Fruit fly (Drosophila melanogaster): Measurements from ENCODE around the gene TpnC73F.

The TpnC73F gene

dm6 chr3L:17009715-17010491 lies 36.0 kb upstream of the TpnC73F start (continued):
- TF ChIP-seq CG17385 (GFP tag; optimal IDR thresholded peaks at IDR 0.05) (peak; percentile 21), Sry-δ (GFP tag; optimal IDR thresholded peaks at IDR 0.05) (no peak), bigmax (GFP tag; optimal IDR thresholded peaks at IDR 0.05) (no peak), CG1792 (GFP tag; optimal IDR thresholded peaks at IDR 0.05) (peak; percentile 14), CG2712 (tag; optimal IDR thresholded peaks at IDR 0.05) (peak; percentile 22), CG8281 (tag; optimal IDR thresholded peaks at IDR 0.05) (no peak), hth (optimal IDR thresholded peaks at IDR 0.05) (no peak), CTCF (GFP tag; optimal IDR thresholded peaks at IDR 0.05) (no peak), Dll (GFP tag; IDR thresholded peaks at IDR 0.05; ENCODE audit: partially characterized antibody) (0 out of 4 replicates have a peak, but pooled peaks have one; percentile 31), CG8924 (tag; optimal IDR thresholded peaks at IDR 0.05) (peak; percentile 4), row (GFP tag; IDR thresholded peaks at IDR 0.05) (peak; percentile 54; the same call in 2 of the 3 replicates), lab (GFP tag; optimal IDR thresholded peaks at IDR 0.05) (peak; percentile 77), CG3163 (GFP tag; optimal IDR thresholded peaks at IDR 0.05) (no peak), CG6683 (GFP tag; optimal IDR thresholded peaks at IDR 0.05) (peak; percentile 46), CG9609 (GFP tag; optimal IDR thresholded peaks at IDR 0.05) (no peak), CG9215 (GFP tag; IDR thresholded peaks at IDR 0.05) (no peak), Pdp1 (GFP tag; optimal IDR thresholded peaks at IDR 0.05) (peak; percentile 36 to 98), CG5245 (GFP tag; optimal IDR thresholded peaks at IDR 0.05) (no peak), slou (GFP tag; optimal IDR thresholded peaks at IDR 0.05) (no peak), CG10654 (GFP tag; optimal IDR thresholded peaks at IDR 0.05) (no peak), gsb-n (tag; optimal IDR thresholded peaks at IDR 0.05) (no peak), CG17359 (tag; optimal IDR thresholded peaks at IDR 0.05) (peak; percentile 46), tna (GFP tag; IDR thresholded peaks at IDR 0.05; ENCODE audit: partially characterized antibody) (peak; percentile 19; the same call in 1 of the 2 replicates), NK7.1 (GFP tag; optimal IDR thresholded peaks at IDR 0.05) (no peak), B-H2 (GFP tag; optimal IDR thresholded peaks at IDR 0.05) (peak; percentile 77), lov (optimal IDR thresholded peaks at IDR 0.05) (no peak), lov (GFP tag; IDR thresholded peaks at IDR 0.05) (no peak), CG7987 (GFP tag; optimal IDR thresholded peaks at IDR 0.05) (peak; percentile 82), Hr51 (GFP tag; optimal IDR thresholded peaks at IDR 0.05) (peak in 1 of 2 experiments; percentile 68), CG15696 (tag; optimal IDR thresholded peaks at IDR 0.05) (peak; percentile 26), CG11504 (tag; optimal IDR thresholded peaks at IDR 0.05) (peak; percentile 63), CG13123 (GFP tag; optimal IDR thresholded peaks at IDR 0.05) (no peak), sisA (GFP tag; IDR thresholded peaks at IDR 0.05) (no peak), mirr (GFP tag; optimal IDR thresholded peaks at IDR 0.05) (peak; percentile 96), CG17186 (GFP tag; optimal IDR thresholded peaks at IDR 0.05) (no peak), tgo (GFP tag; IDR thresholded peaks at IDR 0.05) (peak; percentile 29; the same call in 2 of the 3 replicates), ase (GFP tag; IDR thresholded peaks at IDR 0.05) (no peak), Tbp (GFP tag; optimal IDR thresholded peaks at IDR 0.05) (no peak), CG34376 (GFP tag; optimal IDR thresholded peaks at IDR 0.05) (peak; percentile 95), CG10366 (GFP tag; IDR thresholded peaks at IDR 0.05) (peak; percentile 49), chif (GFP tag; optimal IDR thresholded peaks at IDR 0.05) (no peak), en (GFP tag; optimal IDR thresholded peaks at IDR 0.05) (no peak), dmrt11E (tag; optimal IDR thresholded peaks at IDR 0.05) (no peak), Dbx (GFP tag; IDR thresholded peaks at IDR 0.05) (peak; percentile 65; the same call in 1 of the 3 replicates), CG2678 (tag; optimal IDR thresholded peaks at IDR 0.05) (peak; percentile 39), chinmo (GFP tag; IDR thresholded peaks at IDR 0.05; ENCODE audit: partially characterized antibody) (peak; percentile 100), MESR4 (GFP tag; optimal IDR thresholded peaks at IDR 0.05) (no peak), croc (GFP tag; conservative IDR thresholded peaks at IDR 0.05) (no peak), phol (tag; optimal IDR thresholded peaks at IDR 0.05) (peak; percentile 20)
